Worm (Caenorhabditis elegans) whole organism, young adult: ENCODE data around the gene usip-1.

Source experiments
- C06A6.2 ChIP-seq: fragments of 200-800 bp; sonication (Bioruptor generic); conservative IDR thresholded peaks from 2 replicates; pipeline ENCODE4 v1.3.6; 2022; ENCODE audit warnings: missing genetic modification characterization, missing compliant biosample characterization
- C17E4.6 ChIP-seq: fragments of 200-800 bp; sonication (Bioruptor generic); IDR thresholded peaks from 2 replicates; pipeline ENCODE4 v1.3.6; 2022; ENCODE audit warnings: missing genetic modification reagents, missing genetic modification characterization, missing compliant biosample characterization
- F23B12.7 ChIP-seq: sonication (generic microtip); optimal IDR thresholded peaks from 2 replicates; lab custom pipeline; 2017; ENCODE audit warnings: missing genetic modification characterization, mild to moderate bottlenecking, missing compliant biosample characterization, antibody characterized with exemption, moderate library complexity; ENCODE audit not compliant: insufficient read depth
- F33H1.4 ChIP-seq: fragments of 200-800 bp; sonication (Bioruptor generic); IDR thresholded peaks from 2 replicates; pipeline ENCODE4 v1.3.6; 2022; ENCODE audit warnings: missing genetic modification reagents, missing genetic modification characterization, missing compliant biosample characterization
- F49E8.2 ChIP-seq: sonication (generic microtip); optimal IDR thresholded peaks from 3 replicates; lab custom pipeline; 2017; ENCODE audit warnings: missing genetic modification characterization, mild to moderate bottlenecking, missing compliant biosample characterization, antibody characterized with exemption, moderate library complexity; ENCODE audit not compliant: insufficient read depth
- F55B11.4 ChIP-seq: sonication (generic microtip); optimal IDR thresholded peaks from 2 replicates; lab custom pipeline; 2016; ENCODE audit warnings: missing compliant biosample characterization, missing genetic modification characterization, borderline replicate concordance; ENCODE audit not compliant: insufficient read depth
- F57A8.1 ChIP-seq: fragments of 200-800 bp; sonication (Bioruptor generic); optimal IDR thresholded peaks from 2 replicates; lab custom pipeline; 2018; ENCODE audit warnings: mild to moderate bottlenecking, missing genetic modification characterization, moderate library complexity, missing compliant biosample characterization
- K11D2.4 ChIP-seq: fragments of 200-800 bp; sonication (Bioruptor generic); IDR thresholded peaks from 2 replicates; pipeline ENCODE4 v1.3.6; 2022; ENCODE audit warnings: missing genetic modification reagents, missing genetic modification characterization, missing compliant biosample characterization
- K12H6.12 ChIP-seq: fragments of 200-800 bp; sonication (Bioruptor generic); optimal IDR thresholded peaks from 2 replicates; lab custom pipeline; 2018; ENCODE audit warnings: mild to moderate bottlenecking, missing genetic modification characterization, missing compliant biosample characterization
- T26A5.8 ChIP-seq: sonication (generic microtip); optimal IDR thresholded peaks from 2 replicates; lab custom pipeline; 2016; ENCODE audit warnings: missing genetic modification characterization, missing compliant biosample characterization
- Y53F4B.3 ChIP-seq: fragments of 200-800 bp; sonication (Bioruptor generic); IDR thresholded peaks from 2 replicates; pipeline ENCODE4 v1.3.6; 2022; ENCODE audit warnings: missing genetic modification reagents, missing genetic modification characterization, missing compliant biosample characterization
- Y79H2A.3 ChIP-seq: fragments of 200-800 bp; sonication (Bioruptor generic); conservative IDR thresholded peaks from 2 replicates; pipeline ENCODE4 v1.3.6; 2022; ENCODE audit warnings: missing genetic modification reagents, missing genetic modification characterization, missing compliant biosample characterization
- Y95B8A.8 ChIP-seq: fragments of 200-800 bp; sonication (Bioruptor generic); IDR thresholded peaks from 2 replicates; pipeline ENCODE4 v1.3.6; 2022; ENCODE audit warnings: missing genetic modification reagents, missing genetic modification characterization, missing compliant biosample characterization
- ZK185.1 ChIP-seq: sonication (generic microtip); optimal IDR thresholded peaks from 2 replicates; lab custom pipeline; 2016; ENCODE audit warnings: mild to moderate bottlenecking, missing genetic modification characterization, missing compliant biosample characterization; ENCODE audit not compliant: poor library complexity, severe bottlenecking
- akir-1 ChIP-seq: fragments of 200-800 bp; sonication (Bioruptor generic); optimal IDR thresholded peaks from 2 replicates; lab custom pipeline; 2018; ENCODE audit warnings: mild to moderate bottlenecking, missing genetic modification characterization, moderate library complexity, missing compliant biosample characterization
- athp-1 ChIP-seq: sonication (generic microtip); optimal IDR thresholded peaks from 2 replicates; lab custom pipeline; 2017; ENCODE audit warnings: mild to moderate bottlenecking, missing genetic modification characterization, missing compliant biosample characterization
- bed-1 ChIP-seq: fragments of 200-800 bp; sonication (Bioruptor generic); IDR thresholded peaks from 2 replicates; pipeline ENCODE4 v1.3.6; 2022; ENCODE audit warnings: missing genetic modification reagents, missing genetic modification characterization, missing compliant biosample characterization
- ccch-3 ChIP-seq: fragments of 200-800 bp; sonication (Bioruptor generic); optimal IDR thresholded peaks from 2 replicates; lab custom pipeline; 2018; ENCODE audit warnings: mild to moderate bottlenecking, missing genetic modification characterization, missing compliant biosample characterization
- cebp-1 ChIP-seq, 2 experiments: fragments of 200-800 bp in 1 of 2; sonication (Bioruptor generic) in 1 of 2; sonication (generic microtip) in 1 of 2; IDR thresholded peaks in 1 of 2; optimal IDR thresholded peaks in 1 of 2; 2 replicates each; pipeline versions ENCODE4 v1.3.6 to Lab custom; 2017 to 2022; ENCODE audit warnings: missing compliant biosample characterization in 2 of 2, missing genetic modification characterization in 2 of 2, mild to moderate bottlenecking in 1 of 2, missing genetic modification reagents in 1 of 2, moderate library complexity in 1 of 2
- cebp-2 ChIP-seq: fragments of 200-800 bp; sonication (Bioruptor generic); IDR thresholded peaks from 2 replicates; pipeline ENCODE4 v1.3.6; 2022; ENCODE audit warnings: missing genetic modification characterization, missing compliant biosample characterization
- ceh-100 ChIP-seq: fragments of 200-800 bp; sonication (Bioruptor generic); IDR thresholded peaks from 2 replicates; pipeline ENCODE4 v1.3.6; 2022; ENCODE audit warnings: missing genetic modification reagents, missing genetic modification characterization, missing compliant biosample characterization
- ceh-27 ChIP-seq: fragments of 200-800 bp; sonication (Bioruptor generic); optimal IDR thresholded peaks from 2 replicates; lab custom pipeline; 2018; ENCODE audit warnings: mild to moderate bottlenecking, missing genetic modification characterization, moderate library complexity, missing compliant biosample characterization
- dpff-1 ChIP-seq: sonication (generic microtip); optimal IDR thresholded peaks from 2 replicates; lab custom pipeline; 2017; ENCODE audit warnings: mild to moderate bottlenecking, missing genetic modification characterization, missing compliant biosample characterization
- dpl-1 ChIP-seq: fragments of 150-350 bp; optimal IDR thresholded peaks from 2 replicates; lab custom pipeline; 2014; ENCODE audit warnings: missing biosample characterization, missing genetic modification reagents, missing genetic modification characterization
- hlh-26 ChIP-seq: fragments of 200-800 bp; sonication (Bioruptor generic); conservative IDR thresholded peaks from 2 replicates; pipeline ENCODE4 v1.3.6; 2022; ENCODE audit warnings: missing genetic modification reagents, missing genetic modification characterization, missing compliant biosample characterization
- let-526 ChIP-seq: fragments of 200-800 bp; sonication (Bioruptor generic); IDR thresholded peaks from 2 replicates; pipeline ENCODE4 v1.3.6; 2022; ENCODE audit warnings: missing genetic modification reagents, missing genetic modification characterization, missing compliant biosample characterization
- madf-10 ChIP-seq: sonication (generic microtip); optimal IDR thresholded peaks from 2 replicates; lab custom pipeline; 2016; ENCODE audit warnings: mild to moderate bottlenecking, missing genetic modification characterization, missing compliant biosample characterization
- madf-6 ChIP-seq: fragments of 200-800 bp; sonication (Bioruptor generic); IDR thresholded peaks from 2 replicates; pipeline ENCODE4 v1.3.6; 2022; ENCODE audit warnings: missing genetic modification reagents, missing genetic modification characterization, missing compliant biosample characterization
- madf-8 ChIP-seq: fragments of 200-800 bp; sonication (Bioruptor generic); conservative IDR thresholded peaks from 2 replicates; pipeline ENCODE4 v1.3.6; 2022; ENCODE audit warnings: missing genetic modification reagents, missing genetic modification characterization, missing compliant biosample characterization
- mcd-1 ChIP-seq: fragments of 200-800 bp; sonication (Bioruptor generic); IDR thresholded peaks from 2 replicates; pipeline ENCODE4 v1.3.6; 2022; ENCODE audit warnings: missing genetic modification reagents, missing genetic modification characterization, missing compliant biosample characterization
- mel-28 ChIP-seq: sonication (generic microtip); optimal IDR thresholded peaks from 2 replicates; lab custom pipeline; 2016; ENCODE audit warnings: borderline replicate concordance, mild to moderate bottlenecking, missing genetic modification characterization, missing compliant biosample characterization
- nfya-2 ChIP-seq: fragments of 200-800 bp; sonication (Bioruptor generic); IDR thresholded peaks from 2 replicates; pipeline ENCODE4 v1.3.6; 2022; ENCODE audit warnings: missing genetic modification reagents, missing genetic modification characterization, missing compliant biosample characterization
- nfyb-1 ChIP-seq: fragments of 200-800 bp; sonication (Bioruptor generic); IDR thresholded peaks from 2 replicates; pipeline ENCODE4 v1.3.6; 2022; ENCODE audit warnings: missing genetic modification reagents, missing genetic modification characterization, missing compliant biosample characterization
- repo-1 ChIP-seq: sonication (generic microtip); optimal IDR thresholded peaks from 2 replicates; lab custom pipeline; 2017; ENCODE audit warnings: mild to moderate bottlenecking, missing genetic modification characterization, missing compliant biosample characterization
- sdz-38 ChIP-seq: sonication (generic microtip); optimal IDR thresholded peaks from 2 replicates; lab custom pipeline; 2016; ENCODE audit warnings: missing genotype, missing genetic modification characterization, missing compliant biosample characterization
- tlf-1 ChIP-seq: fragments of 200-800 bp; sonication (Bioruptor generic); optimal IDR thresholded peaks from 2 replicates; lab custom pipeline; 2018; ENCODE audit warnings: mild to moderate bottlenecking, missing genetic modification characterization, missing compliant biosample characterization
- unc-130 ChIP-seq: sonication (generic microtip); optimal IDR thresholded peaks from 2 replicates; lab custom pipeline; 2016; ENCODE audit warnings: missing genetic modification reagents, missing genetic modification characterization, missing compliant biosample characterization
- zim-3 ChIP-seq: sonication (generic microtip); optimal IDR thresholded peaks from 2 replicates; lab custom pipeline; 2017; ENCODE audit warnings: mild to moderate bottlenecking, missing genetic modification characterization, moderate library complexity, missing compliant biosample characterization
- ztf-18 ChIP-seq: sonication (generic microtip); optimal IDR thresholded peaks from 2 replicates; lab custom pipeline; 2016; ENCODE audit warnings: missing genotype, mild to moderate bottlenecking, missing genetic modification characterization, missing compliant biosample characterization
- ztf-26 ChIP-seq: sonication (generic microtip); optimal IDR thresholded peaks from 2 replicates; lab custom pipeline; 2017; ENCODE audit warnings: missing genetic modification characterization, missing compliant biosample characterization

Gene usip-1

ce11 chrV:12153784-12154183, 30.2 kb downstream of the usip-1 start:
- no peak for TF ChIP-seq dpl-1 (GFP tag; lab: Kevin White, UChicago)
- TF ChIP-seq madf-8 (GFP tag; lab: Robert Waterston, UW) = no peak
- TF ChIP-seq ceh-100 (GFP tag; lab: Robert Waterston, UW) = no peak
- TF ChIP-seq F49E8.2 (tag; lab: Kevin White, UChicago) = no peak
- no peak for TF ChIP-seq ztf-18 (tag; lab: Kevin White, UChicago)
- TF ChIP-seq mcd-1 = no peak
- no peak for TF ChIP-seq nfyb-1 (GFP tag; lab: Robert Waterston, UW)
- TF ChIP-seq ceh-27 = no peak
- no peak for TF ChIP-seq bed-1
- TF ChIP-seq zim-3 (tag; lab: Kevin White, UChicago) = no peak
- no peak for TF ChIP-seq ccch-3 (GFP tag; lab: Kevin White, UChicago)
- no peak for TF ChIP-seq dpff-1 (tag; lab: Kevin White, UChicago)
- no peak for TF ChIP-seq madf-10 (tag; lab: Kevin White, UChicago)
- TF ChIP-seq K11D2.4 (GFP tag; lab: Robert Waterston, UW) = no peak
- no peak for TF ChIP-seq sdz-38 (tag; lab: Kevin White, UChicago)
- no peak for TF ChIP-seq T26A5.8
- no peak for TF ChIP-seq Y53F4B.3

ce11 chrV:12152857-12153256, 31.1 kb downstream of the usip-1 start, which contains the start of gene C27A7.8:
Gene C27A7.8, plus strand, starts transcription at chrV:12153157.
- TF ChIP-seq ZK185.1 (tag; lab: Kevin White, UChicago) (no peak), let-526 (GFP tag; lab: Robert Waterston, UW) (no peak), madf-6 (GFP tag; lab: Robert Waterston, UW) (no peak), mel-28 (no peak), K12H6.12 (tag; lab: Kevin White, UChicago) (no peak), ceh-100 (GFP tag; lab: Robert Waterston, UW) (no peak), Y79H2A.3 (GFP tag; lab: Robert Waterston, UW) (no peak), mcd-1 (no peak), akir-1 (GFP tag; lab: Kevin White, UChicago) (no peak), athp-1 (no peak), dpff-1 (tag; lab: Kevin White, UChicago) (no peak), cebp-1 (GFP tag; IDR thresholded peaks at IDR 0.05; lab: Robert Waterston, UW) (no peak), cebp-1 (tag; optimal IDR thresholded peaks at IDR 0.05; lab: Kevin White, UChicago) (no peak), Y95B8A.8 (no peak)

ce11 chrV:12150607-12151006, 33.4 kb downstream of the usip-1 start, which contains the start of gene che-11:
Gene che-11, minus strand, starts transcription at chrV:12150707.
- TF ChIP-seq F57A8.1 (GFP tag; lab: Kevin White, UChicago) (no peak), madf-6 (GFP tag; lab: Robert Waterston, UW) (no peak), tlf-1 (GFP tag; lab: Kevin White, UChicago) (no peak), ztf-26 (tag; lab: Kevin White, UChicago) (no peak), cebp-2 (GFP tag; lab: Robert Waterston, UW) (no peak), ceh-100 (GFP tag; lab: Robert Waterston, UW) (no peak), akir-1 (GFP tag; lab: Kevin White, UChicago) (no peak), C06A6.2 (no peak), nfya-2 (GFP tag; lab: Robert Waterston, UW) (no peak), F23B12.7 (tag; lab: Kevin White, UChicago) (no peak), F55B11.4 (tag; lab: Kevin White, UChicago) (no peak), unc-130 (no peak), F33H1.4 (GFP tag; lab: Robert Waterston, UW) (no peak), repo-1 (tag; lab: Kevin White, UChicago) (no peak), mcd-1 (no peak), C17E4.6 (GFP tag; lab: Robert Waterston, UW) (no peak), hlh-26 (GFP tag; lab: Robert Waterston, UW) (no peak), bed-1 (no peak)
